Worm (Caenorhabditis elegans) whole organism, mixed stage, embryonic: Measurements from ENCODE around the gene tkt-1.

Experiments used
- ceh-39 ChIP-seq: fragments of 150-350 bp; optimal IDR thresholded peaks from 2 replicates; lab custom pipeline; 2014; ENCODE audit warnings: missing biosample characterization, missing genetic modification characterization
- ces-1 ChIP-seq: fragments of 150-350 bp; optimal IDR thresholded peaks from 2 replicates; lab custom pipeline; 2014; ENCODE audit warnings: missing biosample characterization, missing genetic modification reagents, missing genetic modification characterization
- hlh-1 ChIP-seq: fragments of 150-350 bp; optimal IDR thresholded peaks from 2 replicates; lab custom pipeline; 2014; ENCODE audit warnings: missing biosample characterization, missing genetic modification reagents, missing genetic modification characterization
- lin-13 ChIP-seq: fragments of 150-350 bp; optimal IDR thresholded peaks from 2 replicates; lab custom pipeline; 2014; ENCODE audit warnings: missing biosample characterization, missing genetic modification characterization
- mep-1 ChIP-seq: fragments of 150-350 bp; optimal IDR thresholded peaks from 2 replicates; lab custom pipeline; 2017; ENCODE audit warnings: missing biosample characterization, missing genetic modification reagents, missing genetic modification characterization, inconsistent platforms
- nhr-12 ChIP-seq: fragments of 150-350 bp; optimal IDR thresholded peaks from 2 replicates; lab custom pipeline; 2014; ENCODE audit warnings: missing biosample characterization, missing genetic modification characterization
- nhr-76 ChIP-seq: sonication (generic microtip); optimal IDR thresholded peaks from 2 replicates; lab custom pipeline; 2017; ENCODE audit warnings: missing biosample characterization, missing genetic modification characterization
- pha-4 ChIP-seq: fragments of 150-350 bp; optimal IDR thresholded peaks from 2 replicates; lab custom pipeline; 2018; ENCODE audit warnings: missing biosample characterization, missing genetic modification reagents, missing genetic modification characterization
- sem-2 ChIP-seq: fragments of 200-800 bp; sonication (Bioruptor generic); optimal IDR thresholded peaks from 2 replicates; lab custom pipeline; 2018; ENCODE audit warnings: mild to moderate bottlenecking, missing genetic modification characterization, missing compliant biosample characterization
- snpc-4 ChIP-seq: fragments of 150-350 bp; optimal IDR thresholded peaks from 2 replicates; lab custom pipeline; 2014; ENCODE audit warnings: missing biosample characterization, missing genetic modification characterization
- unc-39 ChIP-seq: fragments of 150-350 bp; optimal IDR thresholded peaks from 2 replicates; lab custom pipeline; 2014; ENCODE audit warnings: missing biosample characterization, missing genetic modification characterization
- unc-62 ChIP-seq: fragments of 150-350 bp; optimal IDR thresholded peaks from 2 replicates; lab custom pipeline; 2014; ENCODE audit warnings: missing biosample characterization, missing genetic modification reagents, missing genetic modification characterization
- ztf-11 ChIP-seq: fragments of 150-350 bp; optimal IDR thresholded peaks from 2 replicates; lab custom pipeline; 2014; ENCODE audit warnings: missing biosample characterization, missing genetic modification characterization

- TF ChIP-seq snpc-4 (tag; lab: Kevin White, UChicago): no peak
- TF ChIP-seq unc-62 (GFP tag; lab: Kevin White, UChicago): no peak
- TF ChIP-seq mep-1: no peak
- TF ChIP-seq hlh-1: no peak
- no peak for TF ChIP-seq ces-1
- TF ChIP-seq ztf-11 (tag; lab: Kevin White, UChicago): no peak
- TF ChIP-seq nhr-76 (tag; lab: Kevin White, UChicago): no peak
- TF ChIP-seq nhr-12 (tag; lab: Kevin White, UChicago): no peak
- no peak for TF ChIP-seq ceh-39
- TF ChIP-seq sem-2 (GFP tag; lab: Kevin White, UChicago): no peak
- no peak for TF ChIP-seq pha-4 (tag; lab: Kevin White, UChicago)
- TF ChIP-seq unc-39: no peak
- TF ChIP-seq lin-13: no peak
Observed at ce11 chrIV:10277716-10278115, 34.3 kb downstream of the tkt-1 start, which contains the start of gene Y43C5A.4.
